Fruit fly (Drosophila melanogaster): ENCODE data around the gene sba.
A peak's percentile ranks its signal among the peaks of the same experiment; 100 is the strongest.

sba gene

dm6 chr3R:23887096-23887421 lies 35.7 kb downstream of the sba start (continued):
- TF ChIP-seq CG34376 (GFP tag; optimal IDR thresholded peaks at IDR 0.05) (no peak), Lim3 (GFP tag; IDR thresholded peaks at IDR 0.05) (no peak), ken (GFP tag; IDR thresholded peaks at IDR 0.05) (peak; percentile 93), sqz (GFP tag; optimal IDR thresholded peaks at IDR 0.05) (peak; percentile 92), Dip3 (GFP tag; optimal IDR thresholded peaks at IDR 0.05) (no peak), slbo (GFP tag; IDR thresholded peaks at IDR 0.05) (peak; percentile 84), nmo (GFP tag; optimal IDR thresholded peaks at IDR 0.05) (peak; percentile 98), Gug (GFP tag; IDR thresholded peaks at IDR 0.05) (peak; percentile 89), cg (GFP tag; optimal IDR thresholded peaks at IDR 0.05) (no peak), Atf6 (GFP tag; IDR thresholded peaks at IDR 0.05) (peak; percentile 80), CG30403 (GFP tag; optimal IDR thresholded peaks at IDR 0.05) (peak; percentile 89), CG9215 (GFP tag; IDR thresholded peaks at IDR 0.05) (peak; percentile 78), CG6689 (GFP tag; IDR thresholded peaks at IDR 0.05) (peak; percentile 66), ac (GFP tag; optimal IDR thresholded peaks at IDR 0.05) (peak; percentile 84), seq (GFP tag; IDR thresholded peaks at IDR 0.05) (peak; percentile 86), CG6854 (GFP tag; optimal IDR thresholded peaks at IDR 0.05) (peak; percentile 69), CG4854 (GFP tag; optimal IDR thresholded peaks at IDR 0.05) (peak; percentile 61), CG13296 (GFP tag; optimal IDR thresholded peaks at IDR 0.05) (peak; percentile 67), CG43689 (GFP tag; IDR thresholded peaks at IDR 0.05) (0 out of 2 replicates have a peak, but pooled peaks have one; percentile 41), pros (GFP tag; optimal IDR thresholded peaks at IDR 0.05) (no peak), lbe (GFP tag; optimal IDR thresholded peaks at IDR 0.05) (peak; percentile 86), CG3407 (GFP tag; optimal IDR thresholded peaks at IDR 0.05) (peak; percentile 90), CrebB (tag; optimal IDR thresholded peaks at IDR 0.05) (peak; percentile 78), HmgD (GFP tag; optimal IDR thresholded peaks at IDR 0.05) (no peak), E2f2 (GFP tag; IDR thresholded peaks at IDR 0.05) (peak; percentile 74), CG5953 (GFP tag; IDR thresholded peaks at IDR 0.05) (peak; percentile 81), CG18262 (tag; optimal IDR thresholded peaks at IDR 0.05) (peak; percentile 98), Hey (tag; optimal IDR thresholded peaks at IDR 0.05) (no peak), CG6683 (GFP tag; optimal IDR thresholded peaks at IDR 0.05) (peak; percentile 63), CG9797 (GFP tag; optimal IDR thresholded peaks at IDR 0.05) (peak; percentile 16), CG6272 (GFP tag; IDR thresholded peaks at IDR 0.05) (peak; percentile 88), bcd (GFP tag; optimal IDR thresholded peaks at IDR 0.05) (peak; percentile 89), CG16813 (GFP tag; IDR thresholded peaks at IDR 0.05; ENCODE audit: partially characterized antibody) (no peak), Ada2b (GFP tag; IDR thresholded peaks at IDR 0.05) (peak; percentile 85), zen (tag; optimal IDR thresholded peaks at IDR 0.05) (peak; percentile 94), CG1233 (GFP tag; optimal IDR thresholded peaks at IDR 0.05) (peak; percentile 93), insv (GFP tag; optimal IDR thresholded peaks at IDR 0.05) (peak in 1 of 2 experiments; percentile 7), CG4617 (GFP tag; optimal IDR thresholded peaks at IDR 0.05; ENCODE audit: borderline replicate concordance) (peak; percentile 69), CG1647 (GFP tag; optimal IDR thresholded peaks at IDR 0.05) (peak; percentile 60), prd (optimal IDR thresholded peaks at IDR 0.05) (no peak), prd (GFP tag; IDR thresholded peaks at IDR 0.05) (peak; percentile 95), pita (GFP tag; optimal IDR thresholded peaks at IDR 0.05) (no peak), CG11696 (GFP tag; IDR thresholded peaks at IDR 0.05) (peak; percentile 80), phol (tag; optimal IDR thresholded peaks at IDR 0.05) (peak; percentile 97), kay (GFP tag; optimal IDR thresholded peaks at IDR 0.05) (peak; percentile 76), Elba2 (GFP tag; optimal IDR thresholded peaks at IDR 0.05) (no peak), otp (GFP tag; IDR thresholded peaks at IDR 0.05) (peak; percentile 94), CG8944 (GFP tag; optimal IDR thresholded peaks at IDR 0.05) (peak; percentile 4), fd96Cb (tag; optimal IDR thresholded peaks at IDR 0.05) (peak; percentile 97), CG6813 (GFP tag; optimal IDR thresholded peaks at IDR 0.05) (peak; percentile 86), nerfin-1 (tag; optimal IDR thresholded peaks at IDR 0.05) (peak; percentile 92), pb (GFP tag; optimal IDR thresholded peaks at IDR 0.05) (no peak)

All from whole organism, embryonic.